Worm (Caenorhabditis elegans) whole organism, L1 larva: ENCODE results near the gene C55C3.7.

Experiments used
- nhr-71 ChIP-seq: sonication (generic microtip); optimal IDR thresholded peaks from 2 replicates; lab custom pipeline; 2016; ENCODE audit warnings: mild to moderate bottlenecking, missing genetic modification characterization, moderate library complexity, missing compliant biosample characterization
- sup-37 ChIP-seq: fragments of 200-800 bp; sonication (Bioruptor generic); optimal IDR thresholded peaks from 2 replicates; lab custom pipeline; 2018; ENCODE audit warnings: mild to moderate bottlenecking, missing genetic modification characterization, missing compliant biosample characterization

DNA sequence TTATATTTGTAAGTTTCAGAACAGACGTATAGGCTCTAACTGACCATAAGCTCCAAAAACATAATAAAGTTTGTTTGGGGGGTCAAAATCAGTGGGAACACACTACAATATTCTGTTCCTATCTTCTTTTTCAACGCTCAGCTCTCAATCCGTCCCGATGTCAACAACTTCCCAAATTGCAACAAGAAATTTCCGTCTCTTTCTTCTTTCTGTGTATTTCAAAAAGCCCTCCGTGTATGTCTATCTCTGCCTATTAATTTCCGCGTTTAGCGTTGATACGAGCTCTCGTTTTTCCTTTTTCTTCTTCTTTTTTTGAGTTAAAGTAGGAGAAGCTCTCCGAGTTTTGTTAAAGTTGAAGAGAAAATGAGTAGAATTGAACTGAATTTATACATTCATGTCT, 41.2 kb upstream of the C55C3.7 start:
- no peak for TF ChIP-seq sup-37 (GFP tag; lab: Kevin White, UChicago)
- no peak for TF ChIP-seq nhr-71 (tag; lab: Kevin White, UChicago)
